Worm (Caenorhabditis elegans) whole organism, late embryonic: Measurements from ENCODE around the gene natb-1.

ENCODE experiments used
- C08G9.2 ChIP-seq: sonication (generic microtip); optimal IDR thresholded peaks from 2 replicates; lab custom pipeline; 2016; ENCODE audit warnings: mild to moderate bottlenecking, missing genetic modification characterization, moderate library complexity, missing compliant biosample characterization
- C38D4.7 ChIP-seq: fragments of 200-800 bp; sonication (Bioruptor generic); optimal IDR thresholded peaks from 2 replicates; lab custom pipeline; 2018; ENCODE audit warnings: mild to moderate bottlenecking, missing genetic modification characterization, moderate library complexity, missing compliant biosample characterization
- T23F11.4 ChIP-seq: fragments of 200-800 bp; sonication (Bioruptor generic); optimal IDR thresholded peaks from 2 replicates; lab custom pipeline; 2018; ENCODE audit warnings: mild to moderate bottlenecking, missing genetic modification characterization, missing compliant biosample characterization
- ceh-14 ChIP-seq: sonication (generic microtip); optimal IDR thresholded peaks from 2 replicates; lab custom pipeline; 2016; ENCODE audit warnings: missing genotype, missing genetic modification characterization, missing compliant biosample characterization
- ceh-18 ChIP-seq: sonication (generic microtip); optimal IDR thresholded peaks from 2 replicates; lab custom pipeline; 2016; ENCODE audit warnings: missing genetic modification characterization, missing compliant biosample characterization
- ceh-19 ChIP-seq: fragments of 200-800 bp; sonication (Bioruptor generic); optimal IDR thresholded peaks from 2 replicates; lab custom pipeline; 2018; ENCODE audit warnings: mild to moderate bottlenecking, missing genetic modification characterization, missing compliant biosample characterization
- ceh-22 ChIP-seq: sonication (generic microtip); optimal IDR thresholded peaks from 2 replicates; lab custom pipeline; 2017; ENCODE audit warnings: missing biosample characterization, missing genetic modification characterization
- ceh-30 ChIP-seq: fragments of 150-350 bp; optimal IDR thresholded peaks from 2 replicates; lab custom pipeline; 2014; ENCODE audit warnings: missing biosample characterization, missing genetic modification characterization
- ceh-31 ChIP-seq: sonication (generic microtip); optimal IDR thresholded peaks from 2 replicates; lab custom pipeline; 2016; ENCODE audit warnings: missing genetic modification characterization, missing compliant biosample characterization
- ceh-48 ChIP-seq: sonication (generic microtip); optimal IDR thresholded peaks from 2 replicates; lab custom pipeline; 2016; ENCODE audit warnings: missing genetic modification characterization, inconsistent platforms, missing compliant biosample characterization
- ceh-6 ChIP-seq: fragments of 200-800 bp; sonication (Bioruptor generic); optimal IDR thresholded peaks from 2 replicates; lab custom pipeline; 2018; ENCODE audit warnings: mild to moderate bottlenecking, missing genetic modification characterization, missing compliant biosample characterization
- ceh-9 ChIP-seq: sonication (generic microtip); optimal IDR thresholded peaks from 2 replicates; lab custom pipeline; 2016; ENCODE audit warnings: mild to moderate bottlenecking, missing genetic modification characterization, inconsistent platforms, missing compliant biosample characterization
- che-1 ChIP-seq: sonication (generic microtip); optimal IDR thresholded peaks from 2 replicates; lab custom pipeline; 2016; ENCODE audit warnings: mild to moderate bottlenecking, missing genetic modification characterization, missing compliant biosample characterization
- dmd-4 ChIP-seq: sonication (generic microtip); optimal IDR thresholded peaks from 2 replicates; lab custom pipeline; 2016; ENCODE audit warnings: borderline replicate concordance, missing genetic modification characterization, missing compliant biosample characterization
- dve-1 ChIP-seq: sonication (generic microtip); optimal IDR thresholded peaks from 2 replicates; lab custom pipeline; 2017; ENCODE audit warnings: antibody characterized with exemption, mild to moderate bottlenecking, missing genetic modification characterization, missing compliant biosample characterization
- elt-2 ChIP-seq: sonication (generic microtip); optimal IDR thresholded peaks from 2 replicates; lab custom pipeline; 2016; ENCODE audit warnings: missing genetic modification reagents, missing genetic modification characterization, missing compliant biosample characterization
- elt-4 ChIP-seq: sonication (generic microtip); optimal IDR thresholded peaks from 2 replicates; lab custom pipeline; 2016; ENCODE audit warnings: missing genetic modification characterization, missing compliant biosample characterization
- eyg-1 ChIP-seq: sonication (generic microtip); optimal IDR thresholded peaks from 2 replicates; lab custom pipeline; 2016; ENCODE audit warnings: missing genotype, missing genetic modification characterization, missing compliant biosample characterization
- fax-1 ChIP-seq: sonication (generic microtip); optimal IDR thresholded peaks from 2 replicates; lab custom pipeline; 2016; ENCODE audit warnings: missing genotype, missing genetic modification characterization, missing compliant biosample characterization
- fkh-10 ChIP-seq: fragments of 150-350 bp; optimal IDR thresholded peaks from 2 replicates; lab custom pipeline; 2014; ENCODE audit warnings: missing biosample characterization, missing genetic modification reagents, missing genetic modification characterization
- fkh-6 ChIP-seq: sonication (generic microtip); optimal IDR thresholded peaks from 2 replicates; lab custom pipeline; 2016; ENCODE audit warnings: missing genetic modification characterization, missing compliant biosample characterization
- gmeb-2 ChIP-seq: sonication (generic microtip); optimal IDR thresholded peaks from 2 replicates; lab custom pipeline; 2016; ENCODE audit warnings: missing genetic modification characterization, inconsistent platforms, missing compliant biosample characterization
- hlh-6 ChIP-seq: sonication (generic microtip); optimal IDR thresholded peaks from 2 replicates; lab custom pipeline; 2016; ENCODE audit warnings: missing genotype, missing genetic modification characterization, missing compliant biosample characterization
- hlh-8 ChIP-seq: sonication (generic microtip); optimal IDR thresholded peaks from 2 replicates; lab custom pipeline; 2016; ENCODE audit warnings: missing genotype, missing genetic modification characterization, missing compliant biosample characterization
- lin-11 ChIP-seq: fragments of 200-800 bp; sonication (Bioruptor generic); optimal IDR thresholded peaks from 2 replicates; lab custom pipeline; 2018; ENCODE audit warnings: mild to moderate bottlenecking, missing genetic modification characterization, missing compliant biosample characterization
- mec-3 ChIP-seq: sonication (generic microtip); optimal IDR thresholded peaks from 2 replicates; lab custom pipeline; 2016; ENCODE audit warnings: borderline replicate concordance, missing genetic modification characterization, missing compliant biosample characterization
- nfya-1 ChIP-seq: sonication (generic microtip); optimal IDR thresholded peaks from 2 replicates; lab custom pipeline; 2017; ENCODE audit warnings: missing genetic modification characterization, mild to moderate bottlenecking, missing compliant biosample characterization, antibody characterized with exemption, moderate library complexity
- nhr-11 ChIP-seq: fragments of 150-350 bp; optimal IDR thresholded peaks from 2 replicates; lab custom pipeline; 2014; ENCODE audit warnings: missing biosample characterization, missing genetic modification characterization
- nhr-232 ChIP-seq: sonication (generic microtip); optimal IDR thresholded peaks from 2 replicates; lab custom pipeline; 2016; ENCODE audit warnings: missing genetic modification characterization, missing compliant biosample characterization
- npax-4 ChIP-seq: sonication (generic microtip); optimal IDR thresholded peaks from 2 replicates; lab custom pipeline; 2016; ENCODE audit warnings: missing genetic modification characterization, missing compliant biosample characterization
- pat-9 ChIP-seq: fragments of 200-800 bp; sonication (Bioruptor generic); optimal IDR thresholded peaks from 2 replicates; lab custom pipeline; 2018; ENCODE audit warnings: mild to moderate bottlenecking, missing genetic modification characterization, moderate library complexity, missing compliant biosample characterization
- pha-4 ChIP-seq: fragments of 150-350 bp; optimal IDR thresholded peaks from 2 replicates; lab custom pipeline; 2018; ENCODE audit warnings: missing biosample characterization, missing genetic modification reagents, missing genetic modification characterization
- pros-1 ChIP-seq: fragments of 150-350 bp; optimal IDR thresholded peaks from 2 replicates; lab custom pipeline; 2014; ENCODE audit warnings: missing biosample characterization, missing genetic modification reagents, missing genetic modification characterization
- sox-4 ChIP-seq: sonication (generic microtip); optimal IDR thresholded peaks from 2 replicates; lab custom pipeline; 2017; ENCODE audit warnings: mild to moderate bottlenecking, missing genetic modification characterization, inconsistent platforms, missing compliant biosample characterization
- tbx-2 ChIP-seq: sonication (generic microtip); optimal IDR thresholded peaks from 2 replicates; lab custom pipeline; 2016; ENCODE audit warnings: missing genetic modification characterization, missing compliant biosample characterization
- tbx-7 ChIP-seq: sonication (generic microtip); optimal IDR thresholded peaks from 2 replicates; lab custom pipeline; 2016; ENCODE audit warnings: missing genotype, missing genetic modification characterization, missing compliant biosample characterization
- ttx-3 ChIP-seq: sonication (generic microtip); optimal IDR thresholded peaks from 2 replicates; lab custom pipeline; 2016; ENCODE audit warnings: missing genetic modification reagents, missing genetic modification characterization, missing compliant biosample characterization
- unc-3 ChIP-seq, 2 experiments: fragments of 200-800 bp in 1 of 2; sonication (Bioruptor generic) in 1 of 2; sonication (generic microtip) in 1 of 2; conservative IDR thresholded peaks in 1 of 2; optimal IDR thresholded peaks in 1 of 2; 2 replicates each; pipeline versions ENCODE4 v1.3.6 to Lab custom; 2016 to 2022; ENCODE audit warnings: missing compliant biosample characterization in 2 of 2, missing genetic modification characterization in 2 of 2, missing genetic modification reagents in 1 of 2

Gene natb-1

ce11 chrV:7971376-7971775, 11.9 kb downstream of the natb-1 start:
- TF ChIP-seq C08G9.2 (no peak), ceh-30 (tag; lab: Kevin White, UChicago) (no peak), ttx-3 (no peak), ceh-6 (GFP tag; lab: Kevin White, UChicago) (no peak), dve-1 (tag; lab: Kevin White, UChicago) (no peak), pha-4 (tag; lab: Kevin White, UChicago) (no peak), tbx-2 (tag; lab: Kevin White, UChicago) (no peak), fkh-6 (tag; lab: Kevin White, UChicago) (no peak), unc-3 (GFP tag; conservative IDR thresholded peaks at IDR 0.05; lab: Robert Waterston, UW) (no peak), unc-3 (tag; optimal IDR thresholded peaks at IDR 0.05; lab: Kevin White, UChicago) (no peak), nfya-1 (no peak), npax-4 (tag; lab: Kevin White, UChicago) (no peak), elt-2 (tag; lab: Kevin White, UChicago) (no peak)

ce11 chrV:7970519-7970918, 12.7 kb downstream of the natb-1 start:
- TF ChIP-seq elt-2 (tag; lab: Kevin White, UChicago) (no peak), ceh-19 (GFP tag; lab: Kevin White, UChicago) (no peak), sox-4 (tag; lab: Kevin White, UChicago) (no peak), ceh-14 (tag; lab: Kevin White, UChicago) (no peak), fax-1 (no peak), fkh-10 (GFP tag; lab: Kevin White, UChicago) (no peak), pros-1 (no peak), nhr-232 (tag; lab: Kevin White, UChicago) (no peak), che-1 (tag; lab: Kevin White, UChicago) (no peak), elt-4 (tag; lab: Kevin White, UChicago) (no peak), pha-4 (tag; lab: Kevin White, UChicago) (no peak), dmd-4 (no peak), hlh-8 (tag; lab: Kevin White, UChicago) (no peak), ceh-9 (tag; lab: Kevin White, UChicago) (no peak), lin-11 (tag; lab: Kevin White, UChicago) (no peak), mec-3 (tag; lab: Kevin White, UChicago) (no peak), nhr-11 (tag; lab: Kevin White, UChicago) (no peak), eyg-1 (tag; lab: Kevin White, UChicago) (no peak), ceh-18 (tag; lab: Kevin White, UChicago) (no peak)

- no peak for TF ChIP-seq pat-9 (tag; lab: Kevin White, UChicago)
- TF ChIP-seq fkh-6 (tag; lab: Kevin White, UChicago): no peak
- no peak for TF ChIP-seq hlh-6 (tag; lab: Kevin White, UChicago)
- no peak for TF ChIP-seq nfya-1
- no peak for TF ChIP-seq tbx-7 (tag; lab: Kevin White, UChicago)
- no peak for TF ChIP-seq ceh-31 (tag; lab: Kevin White, UChicago)
- TF ChIP-seq C38D4.7 (GFP tag; lab: Kevin White, UChicago): no peak
- no peak for TF ChIP-seq gmeb-2 (tag; lab: Kevin White, UChicago)
- TF ChIP-seq mec-3 (tag; lab: Kevin White, UChicago): no peak
- TF ChIP-seq ceh-48 (tag; lab: Kevin White, UChicago): no peak
- TF ChIP-seq elt-2 (tag; lab: Kevin White, UChicago): no peak
- TF ChIP-seq T23F11.4: no peak
- no peak for TF ChIP-seq ceh-18 (tag; lab: Kevin White, UChicago)
- no peak for TF ChIP-seq ceh-22
Measured at ce11 chrV:7969107-7969506, 14.1 kb downstream of the natb-1 start, which contains the start of gene che-7. Gene che-7 (minus strand): TSS chrV:7969207.
